Worm (Caenorhabditis elegans) whole organism, L1 larva: ENCODE data around the gene F53B7.7.

Experiments used
- egl-27 ChIP-seq, 2 experiments: fragments of 150-350 bp in 1 of 2; sonication (generic microtip); optimal IDR thresholded peaks; 3 replicates each; lab custom pipeline; 2017 to 2018; ENCODE audit warnings: missing biosample characterization in 2 of 2, missing genetic modification characterization in 2 of 2, missing genetic modification reagents in 2 of 2
- lin-13 ChIP-seq: fragments of 150-350 bp; optimal IDR thresholded peaks from 2 replicates; lab custom pipeline; 2014; ENCODE audit warnings: missing biosample characterization, missing genetic modification reagents, missing genetic modification characterization
- mdl-1 ChIP-seq, 2 experiments: fragments of 150-350 bp; optimal IDR thresholded peaks; 2 replicates each; lab custom pipeline; 2014 to 2017; ENCODE audit warnings: missing biosample characterization in 2 of 2, missing genetic modification characterization in 2 of 2, inconsistent platforms in 1 of 2
- nhr-71 ChIP-seq: sonication (generic microtip); optimal IDR thresholded peaks from 2 replicates; lab custom pipeline; 2016; ENCODE audit warnings: mild to moderate bottlenecking, missing genetic modification characterization, moderate library complexity, missing compliant biosample characterization
- snpc-4 ChIP-seq: fragments of 150-350 bp; optimal IDR thresholded peaks from 2 replicates; lab custom pipeline; 2014; ENCODE audit warnings: missing biosample characterization, missing genetic modification characterization

DNA sequence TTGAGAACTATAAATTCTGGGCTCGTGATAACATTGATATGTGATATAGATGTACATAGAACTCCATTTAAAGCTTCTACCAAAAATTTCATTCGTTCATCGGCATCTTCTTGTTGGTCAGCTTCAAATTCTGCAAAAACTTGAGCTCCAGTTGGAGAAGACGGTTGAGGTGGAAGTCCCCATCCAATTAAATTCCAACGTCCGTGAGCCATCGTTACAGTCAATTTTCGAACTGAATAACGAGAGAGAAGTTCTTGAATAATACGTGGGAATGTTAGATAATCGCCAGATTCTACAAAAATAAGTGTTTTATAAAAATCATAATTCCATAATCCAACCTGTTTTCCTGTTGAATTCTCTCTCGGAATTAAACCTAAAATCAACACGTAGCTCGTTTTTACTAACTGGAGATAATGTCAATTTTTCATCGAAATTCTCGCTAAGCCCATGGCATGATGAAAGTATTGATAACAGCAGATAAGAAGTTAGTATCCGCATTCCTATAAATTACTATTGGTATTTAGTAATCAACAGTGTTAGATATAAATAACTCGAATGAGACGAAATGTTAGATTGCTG, 40.5 kb upstream of the F53B7.7 start, which contains the start of gene pigt-1:
- TF ChIP-seq lin-13 (GFP tag; lab: Kevin White, UChicago) (no peak), mdl-1 (tag; optimal IDR thresholded peaks at IDR 0.05; lab: Kevin White, UChicago) (no peak), nhr-71 (tag; lab: Kevin White, UChicago) (peak; percentile 44), snpc-4 (tag; lab: Kevin White, UChicago) (no peak), egl-27 (tag; optimal IDR thresholded peaks at IDR 0.05; lab: Kevin White, UChicago) (no peak)
